Worm (Caenorhabditis elegans): Measurements from ENCODE around the gene clc-6.

Gene clc-6

ce11 chrV:11161791-11162190 lies 34.2 kb downstream of the clc-6 start, which contains the start of gene srg-41:
Gene srg-41, minus strand, starts transcription at chrV:11161891.
- no peak for TF ChIP-seq fkh-4 (tag; optimal IDR thresholded peaks at IDR 0.05; ENCODE audit: borderline replicate concordance)

- TF ChIP-seq efl-3 (GFP tag; optimal IDR thresholded peaks at IDR 0.05) (no peak), blmp-1 (tag; optimal IDR thresholded peaks at IDR 0.05) (no peak), pqm-1 (tag; optimal IDR thresholded peaks at IDR 0.05) (no peak), hlh-4 (tag; optimal IDR thresholded peaks at IDR 0.05) (no peak), sox-4 (tag; optimal IDR thresholded peaks at IDR 0.05) (no peak), rnt-1 (tag; optimal IDR thresholded peaks at IDR 0.05) (no peak), nhr-76 (tag; optimal IDR thresholded peaks at IDR 0.05) (no peak), zip-4 (GFP tag; optimal IDR thresholded peaks at IDR 0.05) (no peak), fos-1 (tag; optimal IDR thresholded peaks at IDR 0.05) (no peak), nhr-71 (tag; optimal IDR thresholded peaks at IDR 0.05) (no peak), jun-1 (tag; optimal IDR thresholded peaks at IDR 0.05) (no peak), nhr-20 (tag; optimal IDR thresholded peaks at IDR 0.05) (no peak), unc-98 (GFP tag; IDR thresholded peaks at IDR 0.05) (no peak), dpl-1 (GFP tag; optimal IDR thresholded peaks at IDR 0.05) (no peak), ceh-63 (GFP tag; optimal IDR thresholded peaks at IDR 0.05) (no peak), Y116A8C.19 (tag; optimal IDR thresholded peaks at IDR 0.05; ENCODE audit: borderline replicate concordance) (no peak)
Observed at ce11 chrV:11157947-11158346, 38.1 kb downstream of the clc-6 start, which contains the start of gene srg-42. Gene srg-42, minus strand, starts transcription at chrV:11158047.

- TF ChIP-seq nhr-76 (tag; optimal IDR thresholded peaks at IDR 0.05) (no peak), ceh-8 (GFP tag; optimal IDR thresholded peaks at IDR 0.05) (peak; percentile 93)
Observed at ce11 chrV:11156589-11156988, 39.4 kb downstream of the clc-6 start.

ce11 chrV:11155553-11155952 lies 40.5 kb downstream of the clc-6 start, which contains the start of gene srg-38:
Gene srg-38, minus strand, starts transcription at chrV:11155653.
- TF ChIP-seq nhr-28 (tag; optimal IDR thresholded peaks at IDR 0.05) (no peak), C34B4.2 (tag; optimal IDR thresholded peaks at IDR 0.05) (no peak), grh-1 (GFP tag; IDR thresholded peaks at IDR 0.05) (no peak), lin-14 (GFP tag; optimal IDR thresholded peaks at IDR 0.05) (no peak), ceh-90 (tag; optimal IDR thresholded peaks at IDR 0.05) (no peak), alr-1 (tag; optimal IDR thresholded peaks at IDR 0.05; ENCODE audit: borderline replicate concordance) (no peak), xbp-1 (tag; optimal IDR thresholded peaks at IDR 0.05) (no peak), nhr-85 (tag) (no peak), unc-62 (GFP tag; optimal IDR thresholded peaks at IDR 0.05) (no peak), ceh-88 (GFP tag; IDR thresholded peaks at IDR 0.05) (no peak), nhr-20 (tag; optimal IDR thresholded peaks at IDR 0.05) (no peak), ceh-63 (GFP tag; optimal IDR thresholded peaks at IDR 0.05) (no peak), unc-98 (GFP tag; IDR thresholded peaks at IDR 0.05) (no peak), aly-2 (tag; optimal IDR thresholded peaks at IDR 0.05) (no peak), swsn-7 (tag; optimal IDR thresholded peaks at IDR 0.05) (no peak), C04F5.9 (tag; optimal IDR thresholded peaks at IDR 0.05) (no peak), nhr-237 (tag; optimal IDR thresholded peaks at IDR 0.05) (no peak), fkh-4 (tag; optimal IDR thresholded peaks at IDR 0.05; ENCODE audit: borderline replicate concordance) (no peak), jun-1 (tag; optimal IDR thresholded peaks at IDR 0.05) (no peak)

- TF ChIP-seq sox-4 (tag; optimal IDR thresholded peaks at IDR 0.05) (no peak), nhr-11 (tag; optimal IDR thresholded peaks at IDR 0.05) (no peak), lin-14 (GFP tag; optimal IDR thresholded peaks at IDR 0.05) (no peak), nhr-77 (tag; optimal IDR thresholded peaks at IDR 0.05) (no peak), fkh-10 (GFP tag; optimal IDR thresholded peaks at IDR 0.05) (no peak), elt-3 (tag; optimal IDR thresholded peaks at IDR 0.05) (no peak), nhr-19 (GFP tag; conservative IDR thresholded peaks at IDR 0.05) (no peak), lin-13 (GFP tag; optimal IDR thresholded peaks at IDR 0.05) (no peak), swsn-7 (tag; optimal IDR thresholded peaks at IDR 0.05) (no peak), lir-3 (tag; optimal IDR thresholded peaks at IDR 0.05; ENCODE audit: poor library complexity) (no peak), egl-13 (tag; optimal IDR thresholded peaks at IDR 0.05) (no peak), ets-5 (GFP tag; IDR thresholded peaks at IDR 0.05) (no peak), nhr-85 (tag) (no peak), dpl-1 (GFP tag; optimal IDR thresholded peaks at IDR 0.05) (no peak)
Observed at ce11 chrV:11152333-11152732, 43.7 kb downstream of the clc-6 start, which contains the start of gene srg-39. Gene srg-39, minus strand, starts transcription at chrV:11152433.

All from whole organism, L1 larva.